Worm (Caenorhabditis elegans) whole organism, late embryonic: ENCODE measurements around the gene pqn-2.

ENCODE experiments used
- C38D4.7 ChIP-seq: fragments of 200-800 bp; sonication (Bioruptor generic); optimal IDR thresholded peaks from 2 replicates; lab custom pipeline; 2018; ENCODE audit warnings: mild to moderate bottlenecking, missing genetic modification characterization, moderate library complexity, missing compliant biosample characterization
- ahr-1 ChIP-seq: sonication (generic microtip); optimal IDR thresholded peaks from 2 replicates; lab custom pipeline; 2016; ENCODE audit warnings: missing genetic modification characterization, missing compliant biosample characterization
- ceh-14 ChIP-seq: sonication (generic microtip); optimal IDR thresholded peaks from 2 replicates; lab custom pipeline; 2016; ENCODE audit warnings: missing genotype, missing genetic modification characterization, missing compliant biosample characterization
- fkh-10 ChIP-seq: fragments of 150-350 bp; optimal IDR thresholded peaks from 2 replicates; lab custom pipeline; 2014; ENCODE audit warnings: missing biosample characterization, missing genetic modification reagents, missing genetic modification characterization
- lin-11 ChIP-seq: fragments of 200-800 bp; sonication (Bioruptor generic); optimal IDR thresholded peaks from 2 replicates; lab custom pipeline; 2018; ENCODE audit warnings: mild to moderate bottlenecking, missing genetic modification characterization, missing compliant biosample characterization
- madf-2 ChIP-seq: sonication (generic microtip); optimal IDR thresholded peaks from 2 replicates; lab custom pipeline; 2017; ENCODE audit warnings: missing genetic modification characterization, missing compliant biosample characterization
- mec-3 ChIP-seq: sonication (generic microtip); optimal IDR thresholded peaks from 2 replicates; lab custom pipeline; 2016; ENCODE audit warnings: borderline replicate concordance, missing genetic modification characterization, missing compliant biosample characterization
- pha-4 ChIP-seq: fragments of 150-350 bp; optimal IDR thresholded peaks from 2 replicates; lab custom pipeline; 2018; ENCODE audit warnings: missing biosample characterization, missing genetic modification reagents, missing genetic modification characterization
- rnt-1 ChIP-seq: sonication (generic microtip); optimal IDR thresholded peaks from 2 replicates; lab custom pipeline; 2016; ENCODE audit warnings: missing genetic modification characterization, missing compliant biosample characterization
- sox-2 ChIP-seq: fragments of 200-800 bp; sonication (Bioruptor generic); IDR thresholded peaks from 2 replicates; pipeline ENCODE4 v1.3.6; 2022; ENCODE audit warnings: missing genetic modification reagents, missing genetic modification characterization, missing compliant biosample characterization
- tbx-2 ChIP-seq: sonication (generic microtip); optimal IDR thresholded peaks from 2 replicates; lab custom pipeline; 2016; ENCODE audit warnings: missing genetic modification characterization, missing compliant biosample characterization
- unc-3 ChIP-seq, 2 experiments: fragments of 200-800 bp in 1 of 2; sonication (Bioruptor generic) in 1 of 2; sonication (generic microtip) in 1 of 2; conservative IDR thresholded peaks in 1 of 2; optimal IDR thresholded peaks in 1 of 2; 2 replicates each; pipeline versions ENCODE4 v1.3.6 to Lab custom; 2016 to 2022; ENCODE audit warnings: missing compliant biosample characterization in 2 of 2, missing genetic modification characterization in 2 of 2, missing genetic modification reagents in 1 of 2
- unc-55 ChIP-seq: sonication (generic microtip); optimal IDR thresholded peaks from 2 replicates; lab custom pipeline; 2017; ENCODE audit warnings: missing biosample characterization, missing genetic modification reagents, missing genetic modification characterization
- ztf-16 ChIP-seq: sonication (generic microtip); optimal IDR thresholded peaks from 2 replicates; lab custom pipeline; 2017; ENCODE audit warnings: missing genetic modification characterization, missing compliant biosample characterization

DNA sequence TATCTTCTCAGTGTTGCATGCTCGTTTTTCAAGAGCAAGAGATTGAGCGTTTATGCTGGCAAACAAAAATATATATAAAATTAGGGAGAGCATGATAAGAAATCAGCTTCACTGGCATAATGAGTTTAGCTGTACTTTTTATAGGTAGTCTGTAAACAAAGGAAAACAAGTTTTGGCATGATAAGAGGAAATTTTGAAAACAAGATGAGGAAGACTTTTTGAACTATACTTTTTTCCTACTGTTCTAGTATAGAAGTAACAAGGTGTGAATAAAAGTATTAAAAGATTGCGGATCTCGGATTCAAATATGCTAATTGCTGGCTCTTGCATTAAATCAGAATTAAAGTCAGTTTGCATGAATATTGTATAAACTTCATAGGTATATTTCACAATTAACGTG, 36.7 kb downstream of the pqn-2 start, which contains the start of gene F15H10.5:
- no peak for TF ChIP-seq ahr-1
- no peak for TF ChIP-seq pha-4
- TF ChIP-seq fkh-10, result no peak
- TF ChIP-seq unc-3 (GFP tag; conservative IDR thresholded peaks at IDR 0.05; lab: Robert Waterston, UW), result no peak
- no peak for TF ChIP-seq unc-3 (tag; optimal IDR thresholded peaks at IDR 0.05; lab: Kevin White, UChicago)
- no peak for TF ChIP-seq madf-2 (tag; lab: Kevin White, UChicago)
- no peak for TF ChIP-seq C38D4.7 (GFP tag; lab: Kevin White, UChicago)
- no peak for TF ChIP-seq sox-2 (GFP tag; lab: Robert Waterston, UW)
- no peak for TF ChIP-seq mec-3
- no peak for TF ChIP-seq ceh-14 (tag; lab: Kevin White, UChicago)
- no peak for TF ChIP-seq unc-55 (GFP tag; lab: Kevin White, UChicago)
- TF ChIP-seq rnt-1 (tag; lab: Kevin White, UChicago), result no peak
- no peak for TF ChIP-seq ztf-16 (tag; lab: Kevin White, UChicago)
- no peak for TF ChIP-seq lin-11
- no peak for TF ChIP-seq tbx-2
